Fruit fly (Drosophila melanogaster): ENCODE results near the gene CG44574.

DNA sequence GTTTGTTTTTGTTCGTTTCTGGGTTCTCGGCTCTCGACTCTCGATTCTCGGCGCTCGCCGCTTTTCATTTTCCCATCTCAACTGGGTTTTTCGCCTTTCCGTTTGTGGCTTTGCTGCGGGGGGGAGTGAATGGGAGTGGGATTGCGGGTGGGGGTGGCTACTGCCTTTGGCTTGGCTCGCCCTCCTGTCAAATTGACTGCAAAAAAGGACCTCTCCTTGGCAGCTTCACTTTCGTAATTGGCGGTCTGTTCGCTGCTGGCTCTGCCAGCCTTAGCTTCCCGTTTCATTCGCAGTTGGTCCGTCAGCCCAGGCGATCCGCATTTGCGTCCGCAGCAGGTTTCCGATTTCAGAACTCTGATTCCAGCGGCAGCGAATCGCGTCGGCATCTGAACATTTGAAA, 42.1 kb downstream of the CG44574 start, which contains the start of gene dsf:
- TF ChIP-seq Dfd (GFP tag; optimal IDR thresholded peaks at IDR 0.05) (no peak), pan (optimal IDR thresholded peaks at IDR 0.05) (no peak), Vsx2 (GFP tag; optimal IDR thresholded peaks at IDR 0.05; ENCODE audit: partially characterized antibody) (no peak), ey (GFP tag; optimal IDR thresholded peaks at IDR 0.05) (no peak), GATAd (GFP tag; optimal IDR thresholded peaks at IDR 0.05) (no peak)
